Fruit fly (Drosophila melanogaster): Measurements from ENCODE around the gene GATAe.

- TF ChIP-seq psq (GFP tag; optimal IDR thresholded peaks at IDR 0.05) (no peak), sens-2 (GFP tag; IDR thresholded peaks at IDR 0.05) (no peak), dpn (GFP tag; optimal IDR thresholded peaks at IDR 0.05) (no peak), abd-A (tag; optimal IDR thresholded peaks at IDR 0.05) (no peak), CG12236 (GFP tag; optimal IDR thresholded peaks at IDR 0.05) (no peak)
Observed at dm6 chr3R:16006806-16007556, 1.9 kb upstream of the GATAe start.

Measured in whole organism, embryonic.